Worm (Caenorhabditis elegans) whole organism, late embryonic: Measurements from ENCODE around the gene F53H4.3.

ENCODE experiments used
- pat-9 ChIP-seq: fragments of 200-800 bp; sonication (Bioruptor generic); optimal IDR thresholded peaks from 2 replicates; lab custom pipeline; 2018; ENCODE audit warnings: mild to moderate bottlenecking, missing genetic modification characterization, moderate library complexity, missing compliant biosample characterization
- rnt-1 ChIP-seq: sonication (generic microtip); optimal IDR thresholded peaks from 2 replicates; lab custom pipeline; 2016; ENCODE audit warnings: missing genetic modification characterization, missing compliant biosample characterization
- sdc-2 ChIP-seq: sonication (generic microtip); optimal IDR thresholded peaks from 2 replicates; lab custom pipeline; 2016; ENCODE audit warnings: missing genotype, missing genetic modification characterization, missing compliant biosample characterization

DNA sequence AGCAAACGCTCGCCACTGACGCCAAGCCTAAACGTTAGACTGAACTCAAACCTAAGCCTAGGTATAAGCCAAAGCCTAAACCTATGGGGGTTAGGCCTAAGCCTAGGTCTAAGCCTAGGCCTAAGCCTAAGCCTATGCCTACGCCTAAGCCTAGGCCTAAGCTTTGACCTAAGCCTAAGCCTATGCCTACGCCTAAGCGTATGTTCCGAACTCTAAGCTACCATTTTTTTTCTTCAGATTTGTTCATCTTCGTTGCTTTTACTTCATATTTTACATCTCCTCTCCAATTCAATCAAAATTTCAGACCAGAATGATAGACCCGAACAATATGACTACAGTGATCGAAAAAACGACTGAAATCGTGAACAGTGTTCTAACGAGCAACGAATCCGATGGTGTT lies 22.9 kb upstream of the F53H4.3 start, which contains the start of gene npr-33:
- TF ChIP-seq sdc-2 (tag; lab: Kevin White, UChicago), result no peak
- no peak for TF ChIP-seq pat-9 (tag; lab: Kevin White, UChicago)
- TF ChIP-seq rnt-1 (tag; lab: Kevin White, UChicago), result no peak
